Fruit fly (Drosophila melanogaster) whole organism, embryonic: Measurements from ENCODE around the gene eIF3i.

ENCODE experiments used
- CG10366 ChIP-seq: fragments of 200-800 bp; sonication (Bioruptor generic); IDR thresholded peaks from 2 replicates; pipeline ENCODE4 v1.3.6; 2022; ENCODE audit warnings: missing biosample characterization, missing genetic modification characterization
- CG11695 ChIP-seq: fragments of 200-800 bp; sonication (Bioruptor generic); IDR thresholded peaks from 3 replicates; pipeline ENCODE4 v1.3.6; 2022; ENCODE audit warnings: missing biosample characterization, missing genetic modification characterization
- CG12236 ChIP-seq: fragments of 200-800 bp; sonication (Bioruptor generic); optimal IDR thresholded peaks from 2 replicates; lab custom pipeline; 2016; ENCODE audit warnings: missing biosample characterization, missing genetic modification characterization
- CG12942 ChIP-seq: fragments of 200-800 bp; sonication (Bioruptor generic); optimal IDR thresholded peaks from 3 replicates; lab custom pipeline; 2016; ENCODE audit warnings: missing biosample characterization, missing genetic modification characterization
- CG13424 ChIP-seq: fragments of 200-800 bp; sonication (Bioruptor generic); optimal IDR thresholded peaks from 2 replicates; lab custom pipeline; 2019; ENCODE audit warnings: missing biosample characterization, mild to moderate bottlenecking, missing genetic modification characterization, moderate library complexity
- CG13775 ChIP-seq: fragments of 200-800 bp; sonication (Bioruptor generic); optimal IDR thresholded peaks from 3 replicates; lab custom pipeline; 2017; ENCODE audit warnings: missing biosample characterization, mild to moderate bottlenecking, missing genetic modification characterization
- CG14667 ChIP-seq: fragments of 200-800 bp; sonication (Bioruptor generic); IDR thresholded peaks from 2 replicates; pipeline ENCODE4 v1.3.6; 2022; ENCODE audit warnings: missing biosample characterization, missing genetic modification characterization
- CG15073 ChIP-seq: fragments of 200-800 bp; sonication (Bioruptor generic); optimal IDR thresholded peaks from 2 replicates; lab custom pipeline; 2016; ENCODE audit warnings: missing biosample characterization, missing genetic modification characterization
- CG17385 ChIP-seq: fragments of 200-800 bp; sonication (Bioruptor generic); optimal IDR thresholded peaks from 3 replicates; lab custom pipeline; 2018; ENCODE audit warnings: missing biosample characterization, mild to moderate bottlenecking, missing genetic modification characterization
- CG2120 ChIP-seq: fragments of 200-800 bp; sonication (Bioruptor generic); optimal IDR thresholded peaks from 3 replicates; lab custom pipeline; 2016; ENCODE audit warnings: missing biosample characterization, missing genetic modification characterization
- CG2202 ChIP-seq: fragments of 200-800 bp; sonication (Bioruptor generic); optimal IDR thresholded peaks from 2 replicates; lab custom pipeline; 2018; ENCODE audit warnings: missing biosample characterization, mild to moderate bottlenecking, missing genetic modification characterization
- CG31441 ChIP-seq: fragments of 200-800 bp; sonication (Bioruptor generic); IDR thresholded peaks from 2 replicates; pipeline ENCODE4 v1.3.6; 2022; ENCODE audit warnings: missing biosample characterization, missing genetic modification characterization
- CG32772 ChIP-seq: fragments of 200-800 bp; sonication (Bioruptor generic); IDR thresholded peaks from 2 replicates; pipeline ENCODE4 v1.3.6; 2022; ENCODE audit warnings: missing biosample characterization, missing genetic modification characterization
- CG3281 ChIP-seq: fragments of 200-800 bp; sonication (Bioruptor generic); optimal IDR thresholded peaks from 3 replicates; lab custom pipeline; 2017; ENCODE audit warnings: missing biosample characterization, mild to moderate bottlenecking, missing genetic modification characterization
- CG3726 ChIP-seq: fragments of 200-800 bp; sonication (Bioruptor generic); IDR thresholded peaks from 3 replicates; pipeline ENCODE4, ENCODE4 v1.3.6; 2022; ENCODE audit warnings: missing biosample characterization, missing genetic modification characterization
- CG4854 ChIP-seq: fragments of 200-800 bp; sonication (Bioruptor generic); optimal IDR thresholded peaks from 2 replicates; lab custom pipeline; 2016; ENCODE audit warnings: missing biosample characterization, missing genetic modification characterization, inconsistent platforms
- CG6854 ChIP-seq: fragments of 200-800 bp; sonication (Bioruptor generic); optimal IDR thresholded peaks from 3 replicates; lab custom pipeline; 2017; ENCODE audit warnings: missing biosample characterization, mild to moderate bottlenecking, missing genetic modification characterization
- CG9215 ChIP-seq: fragments of 200-800 bp; sonication (Bioruptor generic); IDR thresholded peaks from 2 replicates; pipeline ENCODE4 v1.3.6; 2022; ENCODE audit warnings: missing biosample characterization, missing genetic modification characterization
- CTCF ChIP-seq: fragments of 200-800 bp; sonication (Bioruptor generic); optimal IDR thresholded peaks from 2 replicates; lab custom pipeline; 2017; ENCODE audit warnings: missing biosample characterization, mild to moderate bottlenecking, missing genetic modification characterization, moderate library complexity
- Drgx ChIP-seq: fragments of 200-800 bp; sonication (Bioruptor generic); IDR thresholded peaks from 2 replicates; pipeline ENCODE4 v1.3.6; 2022; ENCODE audit warnings: missing biosample characterization, missing genetic modification characterization
- Fer3 ChIP-seq: fragments of 200-800 bp; sonication (Bioruptor generic); optimal IDR thresholded peaks from 2 replicates; lab custom pipeline; 2018; ENCODE audit warnings: missing biosample characterization, mild to moderate bottlenecking, missing genetic modification characterization, moderate library complexity
- HLH54F ChIP-seq: fragments of 200-800 bp; sonication (Bioruptor generic); optimal IDR thresholded peaks from 3 replicates; lab custom pipeline; 2016; ENCODE audit warnings: missing biosample characterization, missing genetic modification characterization
- Hey ChIP-seq: fragments of 200-800 bp; sonication (Bioruptor generic); optimal IDR thresholded peaks from 3 replicates; lab custom pipeline; 2018; ENCODE audit warnings: missing biosample characterization, mild to moderate bottlenecking, missing genetic modification characterization
- Hr78 ChIP-seq, 2 experiments: fragments of 200-800 bp in 1 of 2; fragments of >200 bp in 1 of 2; sonication (Bioruptor generic) in 1 of 2; optimal IDR thresholded peaks; 2 replicates each; lab custom pipeline; 2017 to 2019; ENCODE audit warnings: missing biosample characterization in 2 of 2, missing genetic modification characterization in 2 of 2, mild to moderate bottlenecking in 1 of 2, moderate library complexity in 1 of 2
- Lpt ChIP-seq: fragments of >200 bp; optimal IDR thresholded peaks from 2 replicates; lab custom pipeline; 2018; ENCODE audit warnings: missing biosample characterization, missing genetic modification characterization
- Pdp1 ChIP-seq, 2 experiments: fragments of 200-800 bp; sonication (Bioruptor generic); optimal IDR thresholded peaks; 3 replicates each; lab custom pipeline; 2016; ENCODE audit warnings: missing biosample characterization in 2 of 2, missing genetic modification characterization in 2 of 2, mild to moderate bottlenecking in 1 of 2, moderate library complexity in 1 of 2
- Ravus ChIP-seq: fragments of 200-800 bp; sonication (Bioruptor generic); IDR thresholded peaks from 2 replicates; pipeline ENCODE4 v1.3.6; 2022; ENCODE audit warnings: missing biosample characterization, missing genetic modification characterization
- Side ChIP-seq: fragments of 200-800 bp; sonication (Bioruptor generic); optimal IDR thresholded peaks from 2 replicates; lab custom pipeline; 2016; ENCODE audit warnings: missing biosample characterization, missing genetic modification characterization
- Six4 ChIP-seq: fragments of 200-800 bp; sonication (Bioruptor generic); optimal IDR thresholded peaks from 2 replicates; lab custom pipeline; 2016; ENCODE audit warnings: missing biosample characterization, missing genetic modification characterization
- Xbp1 ChIP-seq: fragments of 200-800 bp; sonication (Bioruptor generic); optimal IDR thresholded peaks from 3 replicates; lab custom pipeline; 2016; ENCODE audit warnings: missing biosample characterization, mild to moderate bottlenecking, missing genetic modification characterization
- ab ChIP-seq: fragments of 200-800 bp; sonication (Bioruptor generic); optimal IDR thresholded peaks from 2 replicates; lab custom pipeline; 2016; ENCODE audit warnings: missing biosample characterization, missing genetic modification characterization
- ash1 ChIP-seq: fragments of 200-800 bp; sonication (Bioruptor generic); optimal IDR thresholded peaks from 2 replicates; lab custom pipeline; 2018; ENCODE audit warnings: missing biosample characterization, mild to moderate bottlenecking, missing genetic modification characterization
- bowl ChIP-seq: fragments of 200-800 bp; sonication (Bioruptor generic); IDR thresholded peaks from 2 replicates; pipeline ENCODE4 v1.3.6; 2022; ENCODE audit warnings: missing biosample characterization, missing genetic modification characterization
- btn ChIP-seq: fragments of 200-800 bp; sonication (Bioruptor generic); optimal IDR thresholded peaks from 2 replicates; lab custom pipeline; 2016; ENCODE audit warnings: missing biosample characterization, missing genetic modification characterization
- chinmo ChIP-seq: fragments of 200-800 bp; sonication (Bioruptor generic); IDR thresholded peaks from 4 replicates; pipeline ENCODE4 v1.3.6; 2022; ENCODE audit warnings: missing biosample characterization, missing genetic modification characterization; ENCODE audit not compliant: partially characterized antibody
- ci ChIP-seq: fragments of 200-800 bp; sonication (Bioruptor generic); IDR thresholded peaks from 3 replicates; pipeline ENCODE4 v1.3.6; 2022; ENCODE audit warnings: missing biosample characterization, missing genetic modification characterization
- crc ChIP-seq: fragments of 200-800 bp; sonication (Bioruptor generic); optimal IDR thresholded peaks from 2 replicates; lab custom pipeline; 2016; ENCODE audit warnings: missing biosample characterization, missing genetic modification characterization
- cwo ChIP-seq: fragments of 200-800 bp; sonication (Bioruptor generic); optimal IDR thresholded peaks from 3 replicates; lab custom pipeline; 2017; ENCODE audit warnings: missing biosample characterization, missing genetic modification characterization, mild to moderate bottlenecking, moderate library complexity, missing genetic modification reagents
- exex ChIP-seq: fragments of 200-800 bp; sonication (Bioruptor generic); optimal IDR thresholded peaks from 4 replicates; lab custom pipeline; 2018; ENCODE audit warnings: missing biosample characterization, mild to moderate bottlenecking, missing genetic modification characterization, moderate library complexity
- ftz-f1 ChIP-seq: fragments of 200-800 bp; sonication (Bioruptor generic); optimal IDR thresholded peaks from 2 replicates; lab custom pipeline; 2016; ENCODE audit warnings: missing biosample characterization, missing genetic modification characterization
- grau ChIP-seq: fragments of 200-800 bp; optimal IDR thresholded peaks from 3 replicates; lab custom pipeline; 2019; ENCODE audit warnings: missing biosample characterization, mild to moderate bottlenecking, missing genetic modification characterization, moderate library complexity
- ham ChIP-seq: fragments of 200-800 bp; sonication (Bioruptor generic); IDR thresholded peaks from 2 replicates; pipeline ENCODE4 v1.3.6; 2022; ENCODE audit warnings: missing biosample characterization, missing genetic modification characterization
- hkb ChIP-seq, 2 experiments: fragments of 200-800 bp in 1 of 2; fragments of >200 bp in 1 of 2; sonication (Bioruptor generic) in 1 of 2; IDR thresholded peaks in 1 of 2; optimal IDR thresholded peaks in 1 of 2; 2 replicates each; pipeline versions ENCODE4 v1.3.6 to Lab custom; 2017 to 2022; ENCODE audit warnings: missing biosample characterization in 1 of 2, missing genetic modification characterization in 1 of 2
- jigr1 ChIP-seq: fragments of 200-800 bp; sonication (Bioruptor generic); IDR thresholded peaks from 3 replicates; pipeline ENCODE4 v1.3.6; 2022; ENCODE audit warnings: missing biosample characterization, missing genetic modification characterization
- luna ChIP-seq: fragments of 200-800 bp; sonication (Bioruptor generic); optimal IDR thresholded peaks from 2 replicates; lab custom pipeline; 2016; ENCODE audit warnings: missing biosample characterization, missing genetic modification characterization
- mirr ChIP-seq: fragments of 200-800 bp; sonication (Bioruptor generic); optimal IDR thresholded peaks from 3 replicates; lab custom pipeline; 2018; ENCODE audit warnings: missing biosample characterization, mild to moderate bottlenecking, missing genetic modification characterization
- row ChIP-seq: fragments of 200-800 bp; sonication (Bioruptor generic); IDR thresholded peaks from 3 replicates; pipeline ENCODE4 v1.3.6; 2022; ENCODE audit warnings: missing biosample characterization, missing genetic modification characterization
- run ChIP-seq: fragments of 200-800 bp; sonication (Bioruptor generic); optimal IDR thresholded peaks from 3 replicates; lab custom pipeline; 2018; ENCODE audit warnings: missing biosample characterization, mild to moderate bottlenecking, missing genetic modification characterization
- sisA ChIP-seq: fragments of 200-800 bp; sonication (Bioruptor generic); IDR thresholded peaks from 2 replicates; pipeline ENCODE4 v1.3.6; 2022; ENCODE audit warnings: missing biosample characterization, missing genetic modification characterization
- unc-4 ChIP-seq: fragments of 200-800 bp; sonication (Bioruptor generic); IDR thresholded peaks from 2 replicates; pipeline ENCODE4 v1.3.6; 2022; ENCODE audit warnings: missing biosample characterization, missing genetic modification characterization; ENCODE audit not compliant: partially characterized antibody
- unpg ChIP-seq: fragments of 200-800 bp; sonication (Bioruptor generic); optimal IDR thresholded peaks from 3 replicates; lab custom pipeline; 2018; ENCODE audit warnings: missing biosample characterization, mild to moderate bottlenecking, missing genetic modification characterization, moderate library complexity
- zfh1 ChIP-seq: fragments of 200-800 bp; sonication (Bioruptor generic); IDR thresholded peaks from 3 replicates; pipeline ENCODE4 v1.3.6; 2022; ENCODE audit warnings: missing biosample characterization, missing genetic modification characterization

The eIF3i gene

DNA sequence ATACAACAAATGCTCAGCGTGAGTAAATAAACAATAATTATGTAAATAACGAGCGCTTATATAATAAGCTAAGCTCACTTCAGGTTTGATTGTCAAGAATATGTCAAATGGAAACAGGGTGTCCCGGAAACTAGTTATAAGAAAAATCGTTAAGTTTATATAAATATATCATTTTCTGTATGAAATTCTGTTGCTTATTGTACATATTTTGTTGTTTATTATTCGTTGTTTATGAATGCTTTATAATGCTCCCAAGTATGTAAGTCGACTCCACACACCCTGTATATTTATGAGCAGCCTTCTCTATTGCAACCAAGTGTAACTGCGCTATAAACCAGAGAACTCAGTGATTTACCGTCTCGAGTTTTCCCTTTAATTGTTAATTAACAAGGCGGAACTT is 37.0 kb downstream of the eIF3i start (continued):
- TF ChIP-seq CG12942 (GFP tag; lab: Kevin White, UChicago) = no peak
- TF ChIP-seq CG31441 (GFP tag; lab: Robert Waterston, UW) = no peak
- no peak for TF ChIP-seq CG6854 (GFP tag; lab: Kevin White, UChicago)
- TF ChIP-seq btn (GFP tag; lab: Kevin White, UChicago) = no peak
- TF ChIP-seq CG3726 (GFP tag; lab: Robert Waterston, UW) = no peak
- TF ChIP-seq CG12236 (GFP tag; lab: Kevin White, UChicago) = no peak
- TF ChIP-seq CG14667 (GFP tag; lab: Robert Waterston, UW) = 0 out of 2 replicates have a peak, but pooled peaks have one; percentile 3
- no peak for TF ChIP-seq CG9215 (GFP tag; lab: Robert Waterston, UW)
- no peak for TF ChIP-seq Six4
- TF ChIP-seq cwo = no peak
- no peak for TF ChIP-seq Xbp1 (GFP tag; lab: Kevin White, UChicago)
- no peak for TF ChIP-seq HLH54F
- no peak for TF ChIP-seq crc
- TF ChIP-seq luna = no peak
- TF ChIP-seq chinmo (GFP tag; lab: Robert Waterston, UW) = no peak
- peak; percentile 41 for TF ChIP-seq unpg (GFP tag; lab: Kevin White, UChicago)
- TF ChIP-seq mirr (GFP tag; lab: Kevin White, UChicago) = no peak
- no peak for TF ChIP-seq unc-4 (GFP tag; lab: Robert Waterston, UW)
- TF ChIP-seq Side = no peak
- no peak for TF ChIP-seq run (tag; lab: Kevin White, UChicago)
- peak; percentile 44 for TF ChIP-seq Drgx (GFP tag; lab: Robert Waterston, UW)
- no peak for TF ChIP-seq exex
- no peak for TF ChIP-seq CTCF (GFP tag; lab: Kevin White, UChicago)
- no peak for TF ChIP-seq CG4854 (GFP tag; lab: Kevin White, UChicago)
- TF ChIP-seq ftz-f1 (GFP tag; lab: Kevin White, UChicago) = no peak
- TF ChIP-seq hkb (optimal IDR thresholded peaks at IDR 0.05; lab: Kevin White, UChicago) = no peak
- TF ChIP-seq hkb (GFP tag; IDR thresholded peaks at IDR 0.05; lab: Robert Waterston, UW) = 0 out of 2 replicates have a peak, but pooled peaks have one; percentile 13
- TF ChIP-seq CG13775 (GFP tag; lab: Kevin White, UChicago) = no peak
- TF ChIP-seq CG3281 (GFP tag; lab: Kevin White, UChicago) = peak; percentile 28
- TF ChIP-seq ash1 = no peak
- TF ChIP-seq CG11695 = 0 out of 3 replicates have a peak, but pooled peaks have one; percentile 13
- 0 out of 2 replicates have a peak, but pooled peaks have one; percentile 8 for TF ChIP-seq CG10366 (GFP tag; lab: Robert Waterston, UW)
- TF ChIP-seq Hr78 (GFP tag; optimal IDR thresholded peaks at IDR 0.05; lab: Kevin White, UChicago) = no peak
- peak; percentile 26 for TF ChIP-seq CG13424 (tag; lab: Kevin White, UChicago)
- no peak for TF ChIP-seq sisA
- no peak for TF ChIP-seq CG17385 (GFP tag; lab: Kevin White, UChicago)
- no peak for TF ChIP-seq Ravus (GFP tag; lab: Robert Waterston, UW)
- TF ChIP-seq CG2120 (GFP tag; lab: Kevin White, UChicago) = peak; percentile 17
- TF ChIP-seq Lpt = no peak
- no peak for TF ChIP-seq CG15073
- TF ChIP-seq ab (GFP tag; lab: Kevin White, UChicago) = no peak
- TF ChIP-seq ham (GFP tag; lab: Robert Waterston, UW) = no peak
- no peak for TF ChIP-seq CG32772 (GFP tag; lab: Robert Waterston, UW)
- no peak for TF ChIP-seq bowl (GFP tag; lab: Robert Waterston, UW)
- peak; percentile 14 for TF ChIP-seq grau
- TF ChIP-seq Hey = no peak
- peak; percentile 14 for TF ChIP-seq Fer3 (tag; lab: Kevin White, UChicago)
- peak; percentile 68; the same call in 2 of the 3 replicates for TF ChIP-seq ci (GFP tag; lab: Robert Waterston, UW)
- no peak for TF ChIP-seq jigr1 (GFP tag; lab: Robert Waterston, UW)
- TF ChIP-seq CG2202 (tag; lab: Kevin White, UChicago) = no peak
- no peak for TF ChIP-seq zfh1 (GFP tag; lab: Robert Waterston, UW)
- TF ChIP-seq row (GFP tag; lab: Robert Waterston, UW) = peak; percentile 30; the same call in 1 of the 3 replicates
- TF ChIP-seq Pdp1 (GFP tag; optimal IDR thresholded peaks at IDR 0.05; lab: Kevin White, UChicago) = peak in 1 of 2 experiments; percentile 73
